Worm (Caenorhabditis elegans) whole organism, late embryonic: Measurements from ENCODE around the gene dsb-2.

Experiments
- C08G9.2 ChIP-seq: sonication (generic microtip); optimal IDR thresholded peaks from 2 replicates; lab custom pipeline; 2016; ENCODE audit warnings: mild to moderate bottlenecking, missing genetic modification characterization, moderate library complexity, missing compliant biosample characterization
- K02D7.2 ChIP-seq: sonication (generic microtip); optimal IDR thresholded peaks from 2 replicates; lab custom pipeline; 2017; ENCODE audit warnings: mild to moderate bottlenecking, missing genetic modification characterization, missing compliant biosample characterization
- K09A11.1 ChIP-seq: sonication (generic microtip); optimal IDR thresholded peaks from 2 replicates; lab custom pipeline; 2017; ENCODE audit warnings: antibody characterized with exemption, mild to moderate bottlenecking, missing genetic modification characterization, missing compliant biosample characterization; ENCODE audit not compliant: insufficient read depth
- T23F11.4 ChIP-seq: fragments of 200-800 bp; sonication (Bioruptor generic); optimal IDR thresholded peaks from 2 replicates; lab custom pipeline; 2018; ENCODE audit warnings: mild to moderate bottlenecking, missing genetic modification characterization, missing compliant biosample characterization
- Y22D7AL.16 ChIP-seq: sonication (generic microtip); optimal IDR thresholded peaks from 2 replicates; lab custom pipeline; 2016; ENCODE audit warnings: missing genetic modification characterization, missing compliant biosample characterization
- ahr-1 ChIP-seq: sonication (generic microtip); optimal IDR thresholded peaks from 2 replicates; lab custom pipeline; 2016; ENCODE audit warnings: missing genetic modification characterization, missing compliant biosample characterization
- ceh-14 ChIP-seq: sonication (generic microtip); optimal IDR thresholded peaks from 2 replicates; lab custom pipeline; 2016; ENCODE audit warnings: missing genotype, missing genetic modification characterization, missing compliant biosample characterization
- ceh-18 ChIP-seq: sonication (generic microtip); optimal IDR thresholded peaks from 2 replicates; lab custom pipeline; 2016; ENCODE audit warnings: missing genetic modification characterization, missing compliant biosample characterization
- ceh-19 ChIP-seq: fragments of 200-800 bp; sonication (Bioruptor generic); optimal IDR thresholded peaks from 2 replicates; lab custom pipeline; 2018; ENCODE audit warnings: mild to moderate bottlenecking, missing genetic modification characterization, missing compliant biosample characterization
- ceh-2 ChIP-seq: sonication (generic microtip); optimal IDR thresholded peaks from 2 replicates; lab custom pipeline; 2016; ENCODE audit warnings: missing genotype, missing genetic modification characterization, missing compliant biosample characterization
- ceh-22 ChIP-seq: sonication (generic microtip); optimal IDR thresholded peaks from 2 replicates; lab custom pipeline; 2017; ENCODE audit warnings: missing biosample characterization, missing genetic modification characterization
- ceh-24 ChIP-seq: sonication (generic microtip); optimal IDR thresholded peaks from 2 replicates; lab custom pipeline; 2016; ENCODE audit warnings: mild to moderate bottlenecking, missing genetic modification characterization, missing compliant biosample characterization
- ceh-31 ChIP-seq: sonication (generic microtip); optimal IDR thresholded peaks from 2 replicates; lab custom pipeline; 2016; ENCODE audit warnings: missing genetic modification characterization, missing compliant biosample characterization
- ceh-34 ChIP-seq: sonication (generic microtip); optimal IDR thresholded peaks from 2 replicates; lab custom pipeline; 2016; ENCODE audit warnings: mild to moderate bottlenecking, missing genetic modification characterization, missing compliant biosample characterization
- che-1 ChIP-seq: sonication (generic microtip); optimal IDR thresholded peaks from 2 replicates; lab custom pipeline; 2016; ENCODE audit warnings: mild to moderate bottlenecking, missing genetic modification characterization, missing compliant biosample characterization
- dmd-4 ChIP-seq: sonication (generic microtip); optimal IDR thresholded peaks from 2 replicates; lab custom pipeline; 2016; ENCODE audit warnings: borderline replicate concordance, missing genetic modification characterization, missing compliant biosample characterization
- dve-1 ChIP-seq: sonication (generic microtip); optimal IDR thresholded peaks from 2 replicates; lab custom pipeline; 2017; ENCODE audit warnings: antibody characterized with exemption, mild to moderate bottlenecking, missing genetic modification characterization, missing compliant biosample characterization
- elt-2 ChIP-seq: sonication (generic microtip); optimal IDR thresholded peaks from 2 replicates; lab custom pipeline; 2016; ENCODE audit warnings: missing genetic modification reagents, missing genetic modification characterization, missing compliant biosample characterization
- elt-4 ChIP-seq: sonication (generic microtip); optimal IDR thresholded peaks from 2 replicates; lab custom pipeline; 2016; ENCODE audit warnings: missing genetic modification characterization, missing compliant biosample characterization
- ets-4 ChIP-seq: sonication (generic microtip); optimal IDR thresholded peaks from 2 replicates; lab custom pipeline; 2016; ENCODE audit warnings: missing genetic modification characterization, missing compliant biosample characterization
- fax-1 ChIP-seq: sonication (generic microtip); optimal IDR thresholded peaks from 2 replicates; lab custom pipeline; 2016; ENCODE audit warnings: missing genotype, missing genetic modification characterization, missing compliant biosample characterization
- fkh-10 ChIP-seq: fragments of 150-350 bp; optimal IDR thresholded peaks from 2 replicates; lab custom pipeline; 2014; ENCODE audit warnings: missing biosample characterization, missing genetic modification reagents, missing genetic modification characterization
- gmeb-2 ChIP-seq: sonication (generic microtip); optimal IDR thresholded peaks from 2 replicates; lab custom pipeline; 2016; ENCODE audit warnings: missing genetic modification characterization, inconsistent platforms, missing compliant biosample characterization
- hlh-30 ChIP-seq: sonication (generic microtip); optimal IDR thresholded peaks from 2 replicates; lab custom pipeline; 2017; ENCODE audit warnings: antibody characterized with exemption, missing genetic modification characterization, missing compliant biosample characterization; ENCODE audit not compliant: insufficient read depth
- hlh-6 ChIP-seq: sonication (generic microtip); optimal IDR thresholded peaks from 2 replicates; lab custom pipeline; 2016; ENCODE audit warnings: missing genotype, missing genetic modification characterization, missing compliant biosample characterization
- nfya-1 ChIP-seq: sonication (generic microtip); optimal IDR thresholded peaks from 2 replicates; lab custom pipeline; 2017; ENCODE audit warnings: missing genetic modification characterization, mild to moderate bottlenecking, missing compliant biosample characterization, antibody characterized with exemption, moderate library complexity
- nhr-11 ChIP-seq: fragments of 150-350 bp; optimal IDR thresholded peaks from 2 replicates; lab custom pipeline; 2014; ENCODE audit warnings: missing biosample characterization, missing genetic modification characterization
- nhr-232 ChIP-seq: sonication (generic microtip); optimal IDR thresholded peaks from 2 replicates; lab custom pipeline; 2016; ENCODE audit warnings: missing genetic modification characterization, missing compliant biosample characterization
- npax-4 ChIP-seq: sonication (generic microtip); optimal IDR thresholded peaks from 2 replicates; lab custom pipeline; 2016; ENCODE audit warnings: missing genetic modification characterization, missing compliant biosample characterization
- odd-2 ChIP-seq: sonication (generic microtip); optimal IDR thresholded peaks from 2 replicates; lab custom pipeline; 2017; ENCODE audit warnings: antibody characterized with exemption, mild to moderate bottlenecking, missing genetic modification characterization, missing compliant biosample characterization
- pag-3 ChIP-seq: sonication (generic microtip); optimal IDR thresholded peaks from 2 replicates; lab custom pipeline; 2016; ENCODE audit warnings: missing compliant biosample characterization, missing genetic modification characterization, borderline replicate concordance
- pat-9 ChIP-seq: fragments of 200-800 bp; sonication (Bioruptor generic); optimal IDR thresholded peaks from 2 replicates; lab custom pipeline; 2018; ENCODE audit warnings: mild to moderate bottlenecking, missing genetic modification characterization, moderate library complexity, missing compliant biosample characterization
- pha-2 ChIP-seq: sonication (generic microtip); optimal IDR thresholded peaks from 2 replicates; lab custom pipeline; 2017; ENCODE audit warnings: mild to moderate bottlenecking, missing genetic modification characterization, missing compliant biosample characterization
- pqm-1 ChIP-seq: sonication (generic microtip); optimal IDR thresholded peaks from 2 replicates; lab custom pipeline; 2016; ENCODE audit warnings: missing genetic modification characterization, missing compliant biosample characterization
- pros-1 ChIP-seq: fragments of 150-350 bp; optimal IDR thresholded peaks from 2 replicates; lab custom pipeline; 2014; ENCODE audit warnings: missing biosample characterization, missing genetic modification reagents, missing genetic modification characterization
- ref-2 ChIP-seq: sonication (generic microtip); optimal IDR thresholded peaks from 2 replicates; lab custom pipeline; 2016; ENCODE audit warnings: missing genetic modification characterization, missing compliant biosample characterization
- sox-2 ChIP-seq: fragments of 200-800 bp; sonication (Bioruptor generic); IDR thresholded peaks from 2 replicates; pipeline ENCODE4 v1.3.6; 2022; ENCODE audit warnings: missing genetic modification reagents, missing genetic modification characterization, missing compliant biosample characterization
- tbx-2 ChIP-seq: sonication (generic microtip); optimal IDR thresholded peaks from 2 replicates; lab custom pipeline; 2016; ENCODE audit warnings: missing genetic modification characterization, missing compliant biosample characterization
- tbx-7 ChIP-seq: sonication (generic microtip); optimal IDR thresholded peaks from 2 replicates; lab custom pipeline; 2016; ENCODE audit warnings: missing genotype, missing genetic modification characterization, missing compliant biosample characterization
- ttx-3 ChIP-seq: sonication (generic microtip); optimal IDR thresholded peaks from 2 replicates; lab custom pipeline; 2016; ENCODE audit warnings: missing genetic modification reagents, missing genetic modification characterization, missing compliant biosample characterization
- unc-42 ChIP-seq: sonication (generic microtip); optimal IDR thresholded peaks from 2 replicates; lab custom pipeline; 2016; ENCODE audit warnings: missing genotype, missing genetic modification characterization, missing compliant biosample characterization
- unc-86 ChIP-seq: sonication (generic microtip); optimal IDR thresholded peaks from 2 replicates; lab custom pipeline; 2016; ENCODE audit warnings: missing genetic modification characterization, missing compliant biosample characterization
- zip-5 ChIP-seq: sonication (generic microtip); optimal IDR thresholded peaks from 2 replicates; lab custom pipeline; 2016; ENCODE audit warnings: missing genetic modification characterization, missing compliant biosample characterization

dsb-2 gene

ce11 chrII:14383644-14384043 is 27.3 kb upstream of the dsb-2 start, which contains the start of gene mes-2 (continued):
- TF ChIP-seq ceh-19 (no peak), pros-1 (tag; lab: Kevin White, UChicago) (no peak), pag-3 (tag; lab: Kevin White, UChicago) (no peak), hlh-30 (tag; lab: Kevin White, UChicago) (no peak), pqm-1 (no peak), unc-86 (no peak), ceh-14 (no peak), sox-2 (no peak), ets-4 (tag; lab: Kevin White, UChicago) (no peak), dve-1 (peak; percentile 33), unc-42 (tag; lab: Kevin White, UChicago) (peak; percentile 47), tbx-7 (no peak), fax-1 (tag; lab: Kevin White, UChicago) (no peak), C08G9.2 (tag; lab: Kevin White, UChicago) (no peak), K09A11.1 (tag; lab: Kevin White, UChicago) (no peak), gmeb-2 (no peak), npax-4 (no peak), pha-2 (tag; lab: Kevin White, UChicago) (no peak), pat-9 (no peak), ttx-3 (no peak), dmd-4 (tag; lab: Kevin White, UChicago) (no peak), nfya-1 (tag; lab: Kevin White, UChicago) (peak; percentile 30), ceh-31 (tag; lab: Kevin White, UChicago) (peak; percentile 17), ceh-34 (tag; lab: Kevin White, UChicago) (no peak), ceh-24 (tag; lab: Kevin White, UChicago) (no peak), ahr-1 (tag; lab: Kevin White, UChicago) (no peak), fkh-10 (no peak), K02D7.2 (tag; lab: Kevin White, UChicago) (no peak), odd-2 (tag; lab: Kevin White, UChicago) (no peak), nhr-232 (tag; lab: Kevin White, UChicago) (no peak), elt-2 (tag; lab: Kevin White, UChicago) (peak; percentile 12), Y22D7AL.16 (tag; lab: Kevin White, UChicago) (no peak), ref-2 (no peak)

DNA sequence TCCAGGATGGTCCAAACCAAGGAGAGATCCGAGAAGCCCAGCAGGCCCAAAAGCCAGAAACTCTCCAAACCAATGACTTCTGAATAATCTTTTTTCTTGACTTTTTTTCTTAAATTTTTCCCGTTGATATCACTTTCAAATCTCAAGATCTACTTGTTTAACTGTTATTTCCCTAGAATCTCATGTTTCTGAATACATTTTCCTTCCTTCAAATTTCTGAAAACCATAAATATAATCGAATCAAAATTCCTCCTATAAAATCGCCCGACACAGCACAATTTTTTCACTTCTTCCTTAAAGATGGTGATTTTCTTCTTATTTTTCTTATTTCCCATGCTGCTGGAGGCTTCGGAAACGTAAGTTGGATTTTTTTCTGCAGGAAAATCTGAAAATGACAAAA is 22.7 kb upstream of the dsb-2 start, which contains the start of gene F26H11.8:
Gene F26H11.8, plus strand, starts transcription at position 301 of the 400 bp plus-strand sequence.
- TF ChIP-seq K09A11.1 (tag; lab: Kevin White, UChicago) = no peak
- TF ChIP-seq odd-2 (tag; lab: Kevin White, UChicago) = no peak
- TF ChIP-seq hlh-6 = no peak
- TF ChIP-seq elt-4 (tag; lab: Kevin White, UChicago) = no peak
- no peak for TF ChIP-seq elt-2 (tag; lab: Kevin White, UChicago)
- no peak for TF ChIP-seq ceh-22
- no peak for TF ChIP-seq nhr-232 (tag; lab: Kevin White, UChicago)
- no peak for TF ChIP-seq che-1
- no peak for TF ChIP-seq pqm-1
- TF ChIP-seq T23F11.4 = no peak
- no peak for TF ChIP-seq ceh-18 (tag; lab: Kevin White, UChicago)
- no peak for TF ChIP-seq ceh-31 (tag; lab: Kevin White, UChicago)
- TF ChIP-seq nhr-11 (tag; lab: Kevin White, UChicago) = no peak
- TF ChIP-seq ahr-1 (tag; lab: Kevin White, UChicago) = no peak
- TF ChIP-seq ceh-19 = no peak
- TF ChIP-seq tbx-2 (tag; lab: Kevin White, UChicago) = no peak
- TF ChIP-seq zip-5 = no peak
- no peak for TF ChIP-seq ets-4 (tag; lab: Kevin White, UChicago)
- no peak for TF ChIP-seq ceh-2
- TF ChIP-seq, all 69 proteins: peak for 0
